Fruit fly (Drosophila melanogaster) whole organism, embryonic: ENCODE data around the gene CG15143.
A peak's percentile ranks its signal among the peaks of the same experiment; 100 is the strongest.

Source experiments
- Atf6 ChIP-seq: fragments of 200-800 bp; sonication (Bioruptor generic); IDR thresholded peaks from 2 replicates; pipeline ENCODE4 v1.3.6; 2022; ENCODE audit warnings: missing biosample characterization, missing genetic modification characterization
- BEAF-32 ChIP-seq: fragments of 200-800 bp; sonication (Bioruptor generic); optimal IDR thresholded peaks from 3 replicates; lab custom pipeline; 2017; ENCODE audit warnings: missing biosample characterization, missing genetic modification characterization, mild to moderate bottlenecking, moderate library complexity, missing genetic modification reagents
- Bdp1 ChIP-seq: fragments of 200-800 bp; sonication (Bioruptor generic); optimal IDR thresholded peaks from 3 replicates; lab custom pipeline; 2016; ENCODE audit warnings: missing biosample characterization, missing genetic modification characterization
- CG10321 ChIP-seq: fragments of 200-800 bp; sonication (Bioruptor generic); IDR thresholded peaks from 2 replicates; pipeline ENCODE4 v1.3.6; 2022; ENCODE audit warnings: missing biosample characterization, missing genetic modification characterization
- CG10462 ChIP-seq: fragments of 200-800 bp; sonication (Bioruptor generic); optimal IDR thresholded peaks from 2 replicates; lab custom pipeline; 2016; ENCODE audit warnings: missing biosample characterization, missing genetic modification characterization
- CG11504 ChIP-seq: fragments of 200-800 bp; sonication (Bioruptor generic); optimal IDR thresholded peaks from 3 replicates; lab custom pipeline; 2019; ENCODE audit warnings: missing biosample characterization, mild to moderate bottlenecking, missing genetic modification characterization, moderate library complexity
- CG12219 ChIP-seq: fragments of 200-800 bp; sonication (Bioruptor generic); optimal IDR thresholded peaks from 3 replicates; lab custom pipeline; 2018; ENCODE audit warnings: missing biosample characterization, mild to moderate bottlenecking, missing genetic modification characterization
- CG1233 ChIP-seq: fragments of 200-800 bp; sonication (Bioruptor generic); optimal IDR thresholded peaks from 4 replicates; lab custom pipeline; 2018; ENCODE audit warnings: missing biosample characterization, mild to moderate bottlenecking, missing genetic modification characterization
- CG12659 ChIP-seq: fragments of 200-800 bp; sonication (Bioruptor generic); optimal IDR thresholded peaks from 3 replicates; lab custom pipeline; 2017; ENCODE audit warnings: mild to moderate bottlenecking, missing biosample characterization, missing genetic modification reagents, missing genetic modification characterization
- CG13424 ChIP-seq: fragments of 200-800 bp; sonication (Bioruptor generic); optimal IDR thresholded peaks from 2 replicates; lab custom pipeline; 2019; ENCODE audit warnings: missing biosample characterization, mild to moderate bottlenecking, missing genetic modification characterization, moderate library complexity
- CG14014 ChIP-seq: fragments of 200-800 bp; sonication (Bioruptor generic); IDR thresholded peaks from 2 replicates; pipeline ENCODE4 v1.3.6; 2022; ENCODE audit warnings: missing biosample characterization, missing genetic modification characterization
- CG14860 ChIP-seq: fragments of 200-800 bp; sonication (Bioruptor generic); IDR thresholded peaks from 3 replicates; pipeline ENCODE4 v1.3.6; 2022; ENCODE audit warnings: missing biosample characterization, missing genetic modification characterization; ENCODE audit not compliant: partially characterized antibody
- CG1647 ChIP-seq: fragments of 200-800 bp; sonication (Bioruptor generic); optimal IDR thresholded peaks from 3 replicates; lab custom pipeline; 2016; ENCODE audit warnings: missing biosample characterization, missing genetic modification characterization
- CG17385 ChIP-seq: fragments of 200-800 bp; sonication (Bioruptor generic); optimal IDR thresholded peaks from 3 replicates; lab custom pipeline; 2018; ENCODE audit warnings: missing biosample characterization, mild to moderate bottlenecking, missing genetic modification characterization
- CG18011 ChIP-seq: fragments of 200-800 bp; sonication (Bioruptor generic); optimal IDR thresholded peaks from 2 replicates; lab custom pipeline; 2017; ENCODE audit warnings: missing biosample characterization, missing genetic modification characterization, mild to moderate bottlenecking, moderate library complexity, missing genotype
- CG18764 ChIP-seq: fragments of 200-800 bp; sonication (Bioruptor generic); optimal IDR thresholded peaks from 3 replicates; lab custom pipeline; 2016; ENCODE audit warnings: missing biosample characterization, missing genetic modification characterization
- CG2116 ChIP-seq: fragments of 200-800 bp; sonication (Bioruptor generic); optimal IDR thresholded peaks from 3 replicates; lab custom pipeline; 2018; ENCODE audit warnings: missing biosample characterization, mild to moderate bottlenecking, missing genetic modification characterization
- CG3163 ChIP-seq: fragments of 200-800 bp; sonication (Bioruptor generic); optimal IDR thresholded peaks from 3 replicates; lab custom pipeline; 2016; ENCODE audit warnings: missing biosample characterization, missing genetic modification characterization
- CG32772 ChIP-seq: fragments of 200-800 bp; sonication (Bioruptor generic); IDR thresholded peaks from 2 replicates; pipeline ENCODE4 v1.3.6; 2022; ENCODE audit warnings: missing biosample characterization, missing genetic modification characterization
- CG43689 ChIP-seq: fragments of 200-800 bp; sonication (Bioruptor generic); IDR thresholded peaks from 2 replicates; pipeline ENCODE4 v1.3.6; 2022; ENCODE audit warnings: missing biosample characterization, missing genetic modification characterization
- CG5180 ChIP-seq: fragments of 200-800 bp; sonication (Bioruptor generic); optimal IDR thresholded peaks from 3 replicates; lab custom pipeline; 2017; ENCODE audit warnings: missing biosample characterization, missing genetic modification characterization, mild to moderate bottlenecking, moderate library complexity, missing genetic modification reagents
- CG6765 ChIP-seq: fragments of 200-800 bp; sonication (Bioruptor generic); optimal IDR thresholded peaks from 3 replicates; lab custom pipeline; 2017; ENCODE audit warnings: missing biosample characterization, mild to moderate bottlenecking, missing genetic modification characterization
- CG6813 ChIP-seq: fragments of 200-800 bp; sonication (Bioruptor generic); optimal IDR thresholded peaks from 2 replicates; lab custom pipeline; 2017; ENCODE audit warnings: missing biosample characterization, missing genetic modification characterization, mild to moderate bottlenecking, moderate library complexity, missing genetic modification reagents
- CG7556 ChIP-seq: fragments of 200-800 bp; sonication (Bioruptor generic); optimal IDR thresholded peaks from 2 replicates; lab custom pipeline; 2017; ENCODE audit warnings: missing biosample characterization, mild to moderate bottlenecking, missing genetic modification characterization
- CG8944 ChIP-seq: fragments of 200-800 bp; sonication (Bioruptor generic); optimal IDR thresholded peaks from 3 replicates; lab custom pipeline; 2016; ENCODE audit warnings: missing biosample characterization, missing genetic modification characterization
- CG9437 ChIP-seq: fragments of 200-800 bp; sonication (Bioruptor generic); optimal IDR thresholded peaks from 2 replicates; lab custom pipeline; 2018; ENCODE audit warnings: missing biosample characterization, mild to moderate bottlenecking, missing genetic modification characterization
- CoRest ChIP-seq: fragments of 200-800 bp; sonication (Bioruptor generic); optimal IDR thresholded peaks from 3 replicates; lab custom pipeline; 2018; ENCODE audit warnings: missing biosample characterization, mild to moderate bottlenecking, missing genetic modification characterization, moderate library complexity
- Deaf1 ChIP-seq: fragments of 200-800 bp; optimal IDR thresholded peaks from 3 replicates; lab custom pipeline; 2019; ENCODE audit warnings: missing biosample characterization, mild to moderate bottlenecking, missing genetic modification characterization, moderate library complexity
- ERR ChIP-seq: fragments of 200-800 bp; sonication (Bioruptor generic); optimal IDR thresholded peaks from 2 replicates; lab custom pipeline; 2016; ENCODE audit warnings: missing biosample characterization, missing genetic modification characterization
- Gug ChIP-seq: fragments of 200-800 bp; sonication (Bioruptor generic); IDR thresholded peaks from 4 replicates; pipeline ENCODE4 v1.3.6; 2022; ENCODE audit warnings: missing biosample characterization, missing genetic modification characterization
- HmgD ChIP-seq: fragments of 200-800 bp; sonication (Bioruptor generic); optimal IDR thresholded peaks from 3 replicates; lab custom pipeline; 2016; ENCODE audit warnings: missing biosample characterization, missing genetic modification characterization
- Hr51 ChIP-seq, 2 experiments: fragments of 200-800 bp; sonication (Bioruptor generic); optimal IDR thresholded peaks; 2 replicates in 1 of 2; 3 replicates in 1 of 2; lab custom pipeline; 2016 to 2018; ENCODE audit warnings: missing biosample characterization in 2 of 2, missing genetic modification characterization in 2 of 2, mild to moderate bottlenecking in 1 of 2, moderate library complexity in 1 of 2
- Max ChIP-seq: fragments of 200-800 bp; sonication (Bioruptor generic); optimal IDR thresholded peaks from 2 replicates; lab custom pipeline; 2016; ENCODE audit warnings: missing biosample characterization, mild to moderate bottlenecking, missing genetic modification characterization
- NfI ChIP-seq: fragments of 200-800 bp; sonication (Bioruptor generic); optimal IDR thresholded peaks from 3 replicates; lab custom pipeline; 2018; ENCODE audit warnings: missing biosample characterization, mild to moderate bottlenecking, missing genetic modification characterization, moderate library complexity
- caup ChIP-seq: fragments of 200-800 bp; sonication (Bioruptor generic); optimal IDR thresholded peaks from 3 replicates; lab custom pipeline; 2017; ENCODE audit warnings: missing biosample characterization, mild to moderate bottlenecking, missing genetic modification characterization, moderate library complexity; ENCODE audit not compliant: severe bottlenecking
- corto ChIP-seq: fragments of 200-800 bp; sonication (Bioruptor generic); optimal IDR thresholded peaks from 2 replicates; lab custom pipeline; 2016; ENCODE audit warnings: missing biosample characterization, mild to moderate bottlenecking, missing genetic modification characterization, moderate library complexity
- crc ChIP-seq: fragments of 200-800 bp; sonication (Bioruptor generic); optimal IDR thresholded peaks from 2 replicates; lab custom pipeline; 2016; ENCODE audit warnings: missing biosample characterization, missing genetic modification characterization
- dmrt99B ChIP-seq: fragments of 200-800 bp; sonication (Bioruptor generic); optimal IDR thresholded peaks from 2 replicates; lab custom pipeline; 2018; ENCODE audit warnings: missing biosample characterization, mild to moderate bottlenecking, missing genetic modification characterization, moderate library complexity
- gem ChIP-seq: fragments of 200-800 bp; sonication (Bioruptor generic); optimal IDR thresholded peaks from 2 replicates; lab custom pipeline; 2019; ENCODE audit warnings: missing biosample characterization, mild to moderate bottlenecking, missing genetic modification characterization, moderate library complexity
- gfzf ChIP-seq: fragments of 200-800 bp; sonication (Bioruptor generic); optimal IDR thresholded peaks from 2 replicates; lab custom pipeline; 2016; ENCODE audit warnings: missing biosample characterization, mild to moderate bottlenecking, missing genetic modification characterization, moderate library complexity
- gsb-n ChIP-seq: fragments of 200-800 bp; sonication (Bioruptor generic); optimal IDR thresholded peaks from 3 replicates; lab custom pipeline; 2018; ENCODE audit warnings: missing biosample characterization, mild to moderate bottlenecking, missing genetic modification characterization
- hth ChIP-seq: fragments of >200 bp; optimal IDR thresholded peaks from 2 replicates; lab custom pipeline; 2017; ENCODE audit warnings: inconsistent platforms
- jigr1 ChIP-seq: fragments of 200-800 bp; sonication (Bioruptor generic); IDR thresholded peaks from 3 replicates; pipeline ENCODE4 v1.3.6; 2022; ENCODE audit warnings: missing biosample characterization, missing genetic modification characterization
- jumu ChIP-seq: fragments of 200-800 bp; sonication (Bioruptor generic); optimal IDR thresholded peaks from 3 replicates; lab custom pipeline; 2016; ENCODE audit warnings: missing biosample characterization, missing genetic modification characterization
- kah ChIP-seq: fragments of 200-800 bp; sonication (Bioruptor generic); optimal IDR thresholded peaks from 2 replicates; lab custom pipeline; 2018; ENCODE audit warnings: missing biosample characterization, mild to moderate bottlenecking, missing genetic modification characterization
- klu ChIP-seq: fragments of 200-800 bp; sonication (Bioruptor generic); IDR thresholded peaks from 2 replicates; pipeline ENCODE4 v1.3.6; 2022; ENCODE audit warnings: missing biosample characterization, missing genetic modification characterization
- repo ChIP-seq: fragments of 200-800 bp; sonication (Bioruptor generic); optimal IDR thresholded peaks from 2 replicates; lab custom pipeline; 2016; ENCODE audit warnings: missing biosample characterization, missing genetic modification characterization
- row ChIP-seq: fragments of 200-800 bp; sonication (Bioruptor generic); IDR thresholded peaks from 3 replicates; pipeline ENCODE4 v1.3.6; 2022; ENCODE audit warnings: missing biosample characterization, missing genetic modification characterization
- tap ChIP-seq: fragments of 200-800 bp; optimal IDR thresholded peaks from 3 replicates; lab custom pipeline; 2019; ENCODE audit warnings: missing biosample characterization, mild to moderate bottlenecking, missing genetic modification characterization, moderate library complexity
- wdn ChIP-seq: fragments of 200-800 bp; sonication (Bioruptor generic); IDR thresholded peaks from 2 replicates; pipeline ENCODE4 v1.3.6; 2022; ENCODE audit warnings: missing biosample characterization, missing genetic modification characterization

Gene CG15143

dm6 chr2L:17558111-17558773 lies 33.9 kb upstream of the CG15143 start (continued):
- no peak for TF ChIP-seq CG43689 (GFP tag; lab: Robert Waterston, UW)
- no peak for TF ChIP-seq CG12219 (GFP tag; lab: Kevin White, UChicago)
- peak; percentile 71 for TF ChIP-seq gem (tag; lab: Kevin White, UChicago)
- TF ChIP-seq CG14014, result no peak
- no peak for TF ChIP-seq HmgD (GFP tag; lab: Kevin White, UChicago)
- TF ChIP-seq CG1233 (GFP tag; lab: Kevin White, UChicago), result no peak
- no peak for TF ChIP-seq crc (GFP tag; lab: Kevin White, UChicago)
- no peak for TF ChIP-seq hth (lab: Kevin White, UChicago)
- peak; percentile 19 for TF ChIP-seq caup (GFP tag; lab: Kevin White, UChicago)
- TF ChIP-seq jumu (GFP tag; lab: Kevin White, UChicago), result no peak
- peak; percentile 37 for TF ChIP-seq CG9437 (GFP tag; lab: Kevin White, UChicago)
- TF ChIP-seq CG10321 (GFP tag; lab: Robert Waterston, UW), result no peak
- no peak for TF ChIP-seq CG1647 (GFP tag; lab: Kevin White, UChicago)
- TF ChIP-seq gsb-n (tag; lab: Kevin White, UChicago), result peak; percentile 27
- no peak for TF ChIP-seq kah (GFP tag; lab: Kevin White, UChicago)
- peak; percentile 76 for TF ChIP-seq CG7556 (GFP tag; lab: Kevin White, UChicago)
- TF ChIP-seq gfzf (GFP tag; lab: Kevin White, UChicago), result no peak
- TF ChIP-seq jigr1 (GFP tag; lab: Robert Waterston, UW), result no peak
- TF ChIP-seq ERR (GFP tag; lab: Kevin White, UChicago), result no peak
- no peak for TF ChIP-seq Atf6 (GFP tag; lab: Robert Waterston, UW)
- no peak for TF ChIP-seq CG8944
- no peak for TF ChIP-seq tap (tag; lab: Kevin White, UChicago)
- TF ChIP-seq Deaf1 (tag; lab: Kevin White, UChicago), result peak; percentile 50
- TF ChIP-seq CoRest (tag; lab: Kevin White, UChicago), result peak; percentile 54
- peak; percentile 35 for TF ChIP-seq CG12659 (GFP tag; lab: Kevin White, UChicago)
- no peak for TF ChIP-seq CG18011 (GFP tag; lab: Kevin White, UChicago)
- no peak for TF ChIP-seq CG14860 (GFP tag; lab: Robert Waterston, UW)
- TF ChIP-seq CG3163, result no peak
- peak; percentile 62 for TF ChIP-seq dmrt99B
- no peak for TF ChIP-seq CG2116
- no peak for TF ChIP-seq Bdp1 (GFP tag; lab: Kevin White, UChicago)
- no peak for TF ChIP-seq NfI (GFP tag; lab: Kevin White, UChicago)
- TF ChIP-seq CG32772 (GFP tag; lab: Robert Waterston, UW), result 0 out of 2 replicates have a peak, but pooled peaks have one; percentile 10
- TF ChIP-seq CG10462 (GFP tag; lab: Kevin White, UChicago), result no peak
- peak; percentile 7 for TF ChIP-seq CG5180 (GFP tag; lab: Kevin White, UChicago)
- peak; percentile 29 for TF ChIP-seq CG17385 (GFP tag; lab: Kevin White, UChicago)
- TF ChIP-seq CG13424 (tag; lab: Kevin White, UChicago), result peak; percentile 59
- TF ChIP-seq CG18764, result no peak
- no peak for TF ChIP-seq corto (GFP tag; lab: Kevin White, UChicago)
- no peak for TF ChIP-seq CG6765
- no peak for TF ChIP-seq wdn
- no peak for TF ChIP-seq Gug (GFP tag; lab: Robert Waterston, UW)
- TF ChIP-seq CG11504 (tag; lab: Kevin White, UChicago), result peak; percentile 80
- 0 out of 3 replicates have a peak, but pooled peaks have one; percentile 26 for TF ChIP-seq row
- no peak for TF ChIP-seq BEAF-32 (GFP tag; lab: Kevin White, UChicago)
- no peak for TF ChIP-seq Max (GFP tag; lab: Kevin White, UChicago)
- TF ChIP-seq repo, result no peak
- peak in 1 of 2 experiments; percentile 71 for TF ChIP-seq Hr51 (GFP tag; optimal IDR thresholded peaks at IDR 0.05; lab: Kevin White, UChicago)
- TF ChIP-seq klu (GFP tag; lab: Robert Waterston, UW), result no peak
- peak; percentile 18 for TF ChIP-seq CG6813 (GFP tag; lab: Kevin White, UChicago)
